Worm (Caenorhabditis elegans) whole organism, mixed stage, embryonic: ENCODE measurements around the gene rom-2.

Experiments used
- blmp-1 ChIP-seq: fragments of 150-350 bp; optimal IDR thresholded peaks from 2 replicates; lab custom pipeline; 2014; ENCODE audit warnings: missing biosample characterization, missing genetic modification characterization
- ces-1 ChIP-seq: fragments of 150-350 bp; optimal IDR thresholded peaks from 2 replicates; lab custom pipeline; 2014; ENCODE audit warnings: missing biosample characterization, missing genetic modification reagents, missing genetic modification characterization
- drap-1 ChIP-seq: fragments of 200-800 bp; sonication (Bioruptor generic); optimal IDR thresholded peaks from 3 replicates; lab custom pipeline; 2018; ENCODE audit warnings: mild to moderate bottlenecking, missing genetic modification characterization, missing compliant biosample characterization
- elt-1 ChIP-seq: sonication (generic microtip); optimal IDR thresholded peaks from 2 replicates; lab custom pipeline; 2017; ENCODE audit warnings: missing genetic modification characterization, mild to moderate bottlenecking, missing compliant biosample characterization, antibody characterized with exemption, moderate library complexity, borderline replicate concordance; ENCODE audit not compliant: insufficient read depth
- lsy-2 ChIP-seq: fragments of 150-350 bp; optimal IDR thresholded peaks from 2 replicates; lab custom pipeline; 2014; ENCODE audit warnings: missing biosample characterization, missing genetic modification characterization
- mep-1 ChIP-seq: fragments of 150-350 bp; optimal IDR thresholded peaks from 2 replicates; lab custom pipeline; 2017; ENCODE audit warnings: missing biosample characterization, missing genetic modification reagents, missing genetic modification characterization, inconsistent platforms
- nhr-28 ChIP-seq: fragments of 150-350 bp; optimal IDR thresholded peaks from 2 replicates; lab custom pipeline; 2014; ENCODE audit warnings: missing biosample characterization, missing genetic modification characterization
- pha-4 ChIP-seq: fragments of 150-350 bp; optimal IDR thresholded peaks from 2 replicates; lab custom pipeline; 2018; ENCODE audit warnings: missing biosample characterization, missing genetic modification reagents, missing genetic modification characterization
- sem-2 ChIP-seq: fragments of 200-800 bp; sonication (Bioruptor generic); optimal IDR thresholded peaks from 2 replicates; lab custom pipeline; 2018; ENCODE audit warnings: mild to moderate bottlenecking, missing genetic modification characterization, missing compliant biosample characterization
- snpc-4 ChIP-seq: fragments of 150-350 bp; optimal IDR thresholded peaks from 2 replicates; lab custom pipeline; 2014; ENCODE audit warnings: missing biosample characterization, missing genetic modification characterization
- unc-39 ChIP-seq: fragments of 150-350 bp; optimal IDR thresholded peaks from 2 replicates; lab custom pipeline; 2014; ENCODE audit warnings: missing biosample characterization, missing genetic modification characterization
- unc-62 ChIP-seq: fragments of 150-350 bp; optimal IDR thresholded peaks from 2 replicates; lab custom pipeline; 2014; ENCODE audit warnings: missing biosample characterization, missing genetic modification reagents, missing genetic modification characterization
- ztf-11 ChIP-seq: fragments of 150-350 bp; optimal IDR thresholded peaks from 2 replicates; lab custom pipeline; 2014; ENCODE audit warnings: missing biosample characterization, missing genetic modification characterization

ce11 chrIII:9623460-9623859 lies 28.0 kb upstream of the rom-2 start:
- TF ChIP-seq elt-1 (tag; lab: Kevin White, UChicago) (no peak), nhr-28 (tag; lab: Kevin White, UChicago) (no peak), unc-62 (GFP tag; lab: Kevin White, UChicago) (no peak), sem-2 (GFP tag; lab: Kevin White, UChicago) (no peak), pha-4 (tag; lab: Kevin White, UChicago) (no peak), mep-1 (no peak), ces-1 (no peak), lsy-2 (tag; lab: Kevin White, UChicago) (no peak), unc-39 (tag; lab: Kevin White, UChicago) (no peak), drap-1 (GFP tag; lab: Kevin White, UChicago) (no peak), blmp-1 (tag; lab: Kevin White, UChicago) (no peak), snpc-4 (no peak), ztf-11 (no peak)
